Worm (Caenorhabditis elegans) whole organism, L4 larva: ENCODE measurements around the gene grl-29.
"Not testable (repeated sequence)": the region's sequence is repeated elsewhere in the genome, so short reads cannot be mapped to it uniquely, and the experiment has no call there.

ENCODE experiments used
- T26A8.4 ChIP-seq: fragments of 200-800 bp; sonication (Bioruptor generic); IDR thresholded peaks from 2 replicates; pipeline ENCODE4 v1.3.6; 2022; ENCODE audit warnings: missing genetic modification characterization, missing compliant biosample characterization
- ceh-28 ChIP-seq: fragments of 150-350 bp; optimal IDR thresholded peaks from 2 replicates; lab custom pipeline; 2014; ENCODE audit warnings: missing biosample characterization, missing genetic modification reagents, missing genetic modification characterization
- egl-27 ChIP-seq: sonication (generic microtip); optimal IDR thresholded peaks from 3 replicates; lab custom pipeline; 2017; ENCODE audit warnings: missing biosample characterization, missing genetic modification reagents, missing genetic modification characterization
- lin-13 ChIP-seq: fragments of 150-350 bp; optimal IDR thresholded peaks from 2 replicates; lab custom pipeline; 2014; ENCODE audit warnings: missing biosample characterization, missing genetic modification reagents, missing genetic modification characterization
- nhr-11 ChIP-seq: fragments of 150-350 bp; optimal IDR thresholded peaks from 2 replicates; lab custom pipeline; 2014; ENCODE audit warnings: missing biosample characterization, missing genetic modification characterization
- nhr-25 ChIP-seq: sonication (generic microtip); optimal IDR thresholded peaks from 2 replicates; lab custom pipeline; 2017; ENCODE audit warnings: missing genetic modification characterization, mild to moderate bottlenecking, missing compliant biosample characterization, antibody characterized with exemption, moderate library complexity, borderline replicate concordance; ENCODE audit not compliant: insufficient read depth
- skn-1 ChIP-seq: fragments of 150-350 bp; optimal IDR thresholded peaks from 2 replicates; lab custom pipeline; 2014; ENCODE audit warnings: missing biosample characterization, missing genetic modification characterization
- snpc-4 ChIP-seq: fragments of 150-350 bp; optimal IDR thresholded peaks from 2 replicates; lab custom pipeline; 2014; ENCODE audit warnings: missing biosample characterization, missing genetic modification characterization
- unc-130 ChIP-seq: sonication (generic microtip); optimal IDR thresholded peaks from 2 replicates; lab custom pipeline; 2016; ENCODE audit warnings: missing genetic modification reagents, missing genetic modification characterization, missing compliant biosample characterization
- unc-62 ChIP-seq, 3 experiments: fragments of 150-350 bp in 1 of 3; sonication (generic microtip); optimal IDR thresholded peaks in 2 of 3; peaks in 1 of 3; 1 replicate in 1 of 3; 2 replicates in 2 of 3; lab custom pipeline; 2014 to 2017; ENCODE audit warnings: missing biosample characterization in 3 of 3, missing genetic modification characterization in 3 of 3, missing genetic modification reagents in 3 of 3, missing genotype in 1 of 3
- ztf-11 ChIP-seq: fragments of 150-350 bp; optimal IDR thresholded peaks from 2 replicates; lab custom pipeline; 2014; ENCODE audit warnings: missing biosample characterization, missing genetic modification characterization

DNA sequence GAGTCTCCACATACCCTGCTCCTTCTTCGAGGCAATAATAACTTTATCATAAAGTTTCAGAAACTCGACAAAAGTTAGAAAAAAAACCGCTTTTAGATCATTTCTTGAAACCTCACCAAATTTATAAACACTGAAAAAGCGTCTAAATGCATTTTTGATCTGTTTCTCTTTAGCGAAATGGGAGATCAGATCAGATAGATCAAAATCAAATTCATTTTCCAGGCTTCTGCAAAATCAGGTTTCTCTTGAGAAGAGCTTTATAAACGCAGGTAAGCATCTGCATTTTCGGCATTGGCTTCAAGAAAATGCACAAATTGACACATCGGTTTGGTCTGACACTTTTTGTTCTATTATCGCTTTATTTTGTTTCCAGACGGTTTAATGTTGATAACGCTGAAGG is 17.4 kb upstream of the grl-29 start, which contains the start of gene F40C5.1:
- not testable (repeated sequence) for TF ChIP-seq nhr-25 (tag; lab: Kevin White, UChicago); T26A8.4; egl-27 (tag; lab: Kevin White, UChicago); unc-62 (GFP tag; optimal IDR thresholded peaks at IDR 0.05 in 1 of 2; lab: Kevin White, UChicago); unc-62 (tag; optimal IDR thresholded peaks at IDR 0.05; lab: Kevin White, UChicago); lin-13 (GFP tag; lab: Kevin White, UChicago); nhr-11 (tag; lab: Kevin White, UChicago); ztf-11; unc-130; snpc-4 (tag; lab: Kevin White, UChicago); skn-1 (tag; lab: Kevin White, UChicago); ceh-28 (tag; lab: Kevin White, UChicago)
